Fruit fly (Drosophila melanogaster): ENCODE measurements around the gene Gas41.

DNA sequence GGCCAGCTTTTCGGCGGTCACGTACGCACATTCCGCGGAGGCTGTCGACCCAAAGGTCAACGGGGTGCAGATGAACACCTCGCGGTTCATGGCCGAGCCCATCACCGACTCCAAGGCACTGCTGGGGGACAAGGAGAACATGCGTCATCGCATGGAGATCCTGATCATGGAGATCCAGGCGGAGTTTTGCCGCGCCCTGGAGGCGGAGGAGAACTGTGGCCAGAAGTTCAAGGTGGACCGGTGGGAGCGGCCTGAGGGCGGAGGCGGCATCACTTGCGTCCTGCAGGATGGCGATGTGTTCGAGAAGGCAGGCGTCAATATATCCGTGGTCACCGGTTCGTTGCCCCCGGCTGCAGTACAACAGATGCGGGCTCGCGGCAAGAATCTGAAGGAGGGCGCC lies 14.6 kb upstream of the Gas41 start:
- no peak for TF ChIP-seq Sin3A (optimal IDR thresholded peaks at IDR 0.05)
- TF ChIP-seq psq (optimal IDR thresholded peaks at IDR 0.05) = no peak

Measured in Kc167 (cell line).